Worm (Caenorhabditis elegans): ENCODE measurements around the gene C01G5.5.

C01G5.5 gene

ce11 chrIV:6500843-6501242 is 23.6 kb upstream of the C01G5.5 start:
- peak; percentile 44 for TF ChIP-seq dve-1 (tag; optimal IDR thresholded peaks at IDR 0.05)
- no peak for TF ChIP-seq K09A11.1 (tag; optimal IDR thresholded peaks at IDR 0.05; ENCODE audit: insufficient read depth)
- no peak for TF ChIP-seq ceh-31 (tag; optimal IDR thresholded peaks at IDR 0.05)
- TF ChIP-seq ceh-18 (tag; optimal IDR thresholded peaks at IDR 0.05): peak; percentile 27
- TF ChIP-seq C38D4.7 (GFP tag; optimal IDR thresholded peaks at IDR 0.05): no peak
- no peak for TF ChIP-seq che-1 (tag; optimal IDR thresholded peaks at IDR 0.05)
- TF ChIP-seq ref-2 (tag; optimal IDR thresholded peaks at IDR 0.05): no peak
- peak; percentile 39 for TF ChIP-seq hlh-30 (tag; optimal IDR thresholded peaks at IDR 0.05; ENCODE audit: insufficient read depth)

- TF ChIP-seq fkh-6 (tag; optimal IDR thresholded peaks at IDR 0.05) (no peak), elt-2 (tag; optimal IDR thresholded peaks at IDR 0.05) (peak; percentile 26), madf-2 (tag; optimal IDR thresholded peaks at IDR 0.05) (no peak), npax-4 (tag; optimal IDR thresholded peaks at IDR 0.05) (no peak), ceh-48 (tag; optimal IDR thresholded peaks at IDR 0.05) (no peak), ceh-22 (tag; optimal IDR thresholded peaks at IDR 0.05) (no peak)
Observed at ce11 chrIV:6502725-6503124, 21.7 kb upstream of the C01G5.5 start.

ce11 chrIV:6506424-6506823 is 18.0 kb upstream of the C01G5.5 start, which contains the start of gene pqn-89:
Gene pqn-89 (plus strand): TSS chrIV:6506724.
- TF ChIP-seq hlh-30 (tag; optimal IDR thresholded peaks at IDR 0.05; ENCODE audit: insufficient read depth): no peak

- TF ChIP-seq nfya-1 (tag; optimal IDR thresholded peaks at IDR 0.05) (no peak), odd-2 (tag; optimal IDR thresholded peaks at IDR 0.05) (no peak), fkh-6 (tag; optimal IDR thresholded peaks at IDR 0.05) (no peak), pag-3 (tag; optimal IDR thresholded peaks at IDR 0.05; ENCODE audit: borderline replicate concordance) (no peak), sox-2 (GFP tag; IDR thresholded peaks at IDR 0.05) (no peak), hlh-8 (tag; optimal IDR thresholded peaks at IDR 0.05) (no peak), hlh-13 (GFP tag; optimal IDR thresholded peaks at IDR 0.05) (no peak), ceh-2 (tag; optimal IDR thresholded peaks at IDR 0.05) (no peak), ceh-22 (tag; optimal IDR thresholded peaks at IDR 0.05) (no peak), lin-11 (tag; optimal IDR thresholded peaks at IDR 0.05) (no peak), mec-3 (tag; optimal IDR thresholded peaks at IDR 0.05; ENCODE audit: borderline replicate concordance) (no peak), pha-2 (tag; optimal IDR thresholded peaks at IDR 0.05) (no peak), sdc-2 (tag; optimal IDR thresholded peaks at IDR 0.05) (no peak)
Observed at ce11 chrIV:6511767-6512166, 12.6 kb upstream of the C01G5.5 start.

- TF ChIP-seq unc-55 (GFP tag; optimal IDR thresholded peaks at IDR 0.05) (no peak), ceh-6 (GFP tag; optimal IDR thresholded peaks at IDR 0.05) (no peak), ceh-22 (tag; optimal IDR thresholded peaks at IDR 0.05) (no peak), pha-2 (tag; optimal IDR thresholded peaks at IDR 0.05) (no peak), ttx-3 (tag; optimal IDR thresholded peaks at IDR 0.05) (no peak), ahr-1 (tag; optimal IDR thresholded peaks at IDR 0.05) (no peak), Y22D7AL.16 (tag; optimal IDR thresholded peaks at IDR 0.05) (no peak), ref-2 (tag; optimal IDR thresholded peaks at IDR 0.05) (no peak), pax-1 (tag; optimal IDR thresholded peaks at IDR 0.05) (no peak), fkh-6 (tag; optimal IDR thresholded peaks at IDR 0.05) (no peak), ceh-9 (tag; optimal IDR thresholded peaks at IDR 0.05) (no peak), ceh-30 (tag; optimal IDR thresholded peaks at IDR 0.05) (no peak), ceh-14 (tag; optimal IDR thresholded peaks at IDR 0.05) (no peak), sox-4 (tag; optimal IDR thresholded peaks at IDR 0.05) (no peak), fax-1 (tag; optimal IDR thresholded peaks at IDR 0.05) (no peak), hlh-13 (GFP tag; optimal IDR thresholded peaks at IDR 0.05) (no peak), lin-11 (tag; optimal IDR thresholded peaks at IDR 0.05) (no peak), pat-9 (tag; optimal IDR thresholded peaks at IDR 0.05) (no peak), pros-1 (tag; optimal IDR thresholded peaks at IDR 0.05) (no peak)
Observed at ce11 chrIV:6514700-6515099, 9.7 kb upstream of the C01G5.5 start.

All from whole organism, late embryonic.